Worm (Caenorhabditis elegans) whole organism, mixed stage, embryonic: ENCODE data around the gene Y54G9A.9.

Experiments
- ces-1 ChIP-seq: fragments of 150-350 bp; optimal IDR thresholded peaks from 2 replicates; lab custom pipeline; 2014; ENCODE audit warnings: missing biosample characterization, missing genetic modification reagents, missing genetic modification characterization
- lin-13 ChIP-seq: fragments of 150-350 bp; optimal IDR thresholded peaks from 2 replicates; lab custom pipeline; 2014; ENCODE audit warnings: missing biosample characterization, missing genetic modification characterization
- lsy-2 ChIP-seq: fragments of 150-350 bp; optimal IDR thresholded peaks from 2 replicates; lab custom pipeline; 2014; ENCODE audit warnings: missing biosample characterization, missing genetic modification characterization
- mab-5 ChIP-seq: fragments of 150-350 bp; optimal IDR thresholded peaks from 2 replicates; lab custom pipeline; 2014; ENCODE audit warnings: missing biosample characterization, missing genetic modification characterization
- mep-1 ChIP-seq: fragments of 150-350 bp; optimal IDR thresholded peaks from 2 replicates; lab custom pipeline; 2017; ENCODE audit warnings: missing biosample characterization, missing genetic modification reagents, missing genetic modification characterization, inconsistent platforms
- nhr-12 ChIP-seq: fragments of 150-350 bp; optimal IDR thresholded peaks from 2 replicates; lab custom pipeline; 2014; ENCODE audit warnings: missing biosample characterization, missing genetic modification characterization
- nhr-28 ChIP-seq: fragments of 150-350 bp; optimal IDR thresholded peaks from 2 replicates; lab custom pipeline; 2014; ENCODE audit warnings: missing biosample characterization, missing genetic modification characterization
- snpc-4 ChIP-seq: fragments of 150-350 bp; optimal IDR thresholded peaks from 2 replicates; lab custom pipeline; 2014; ENCODE audit warnings: missing biosample characterization, missing genetic modification characterization

DNA sequence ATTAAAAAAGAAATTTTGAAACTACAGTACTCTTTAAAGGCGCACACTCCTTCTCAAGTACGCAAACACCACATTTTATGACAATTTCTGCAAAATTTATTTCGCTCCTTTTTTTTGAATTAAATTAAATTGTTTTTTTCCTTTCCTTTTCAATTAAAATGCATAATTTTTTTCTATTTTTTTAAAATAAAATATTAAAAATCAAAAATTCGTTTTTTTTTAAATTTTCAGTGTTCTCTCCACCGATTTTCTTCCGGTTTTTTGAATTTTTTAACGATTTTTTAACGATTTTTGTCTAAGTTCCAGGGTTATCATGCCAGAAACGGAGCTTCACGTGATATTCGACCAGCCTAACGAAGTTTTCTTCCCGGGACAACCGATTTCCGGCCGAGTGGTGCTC is 28.6 kb downstream of the Y54G9A.9 start, which contains the start of gene arrd-13:
- TF ChIP-seq lsy-2 (tag; lab: Kevin White, UChicago), result no peak
- no peak for TF ChIP-seq ces-1 (GFP tag; lab: Kevin White, UChicago)
- TF ChIP-seq nhr-12 (tag; lab: Kevin White, UChicago), result no peak
- no peak for TF ChIP-seq snpc-4 (tag; lab: Kevin White, UChicago)
- no peak for TF ChIP-seq mab-5
- TF ChIP-seq mep-1, result no peak
- TF ChIP-seq nhr-28 (tag; lab: Kevin White, UChicago), result no peak
- TF ChIP-seq lin-13 (tag; lab: Kevin White, UChicago), result no peak
